Worm (Caenorhabditis elegans): Measurements from ENCODE around the gene srw-3.

srw-3 gene

DNA sequence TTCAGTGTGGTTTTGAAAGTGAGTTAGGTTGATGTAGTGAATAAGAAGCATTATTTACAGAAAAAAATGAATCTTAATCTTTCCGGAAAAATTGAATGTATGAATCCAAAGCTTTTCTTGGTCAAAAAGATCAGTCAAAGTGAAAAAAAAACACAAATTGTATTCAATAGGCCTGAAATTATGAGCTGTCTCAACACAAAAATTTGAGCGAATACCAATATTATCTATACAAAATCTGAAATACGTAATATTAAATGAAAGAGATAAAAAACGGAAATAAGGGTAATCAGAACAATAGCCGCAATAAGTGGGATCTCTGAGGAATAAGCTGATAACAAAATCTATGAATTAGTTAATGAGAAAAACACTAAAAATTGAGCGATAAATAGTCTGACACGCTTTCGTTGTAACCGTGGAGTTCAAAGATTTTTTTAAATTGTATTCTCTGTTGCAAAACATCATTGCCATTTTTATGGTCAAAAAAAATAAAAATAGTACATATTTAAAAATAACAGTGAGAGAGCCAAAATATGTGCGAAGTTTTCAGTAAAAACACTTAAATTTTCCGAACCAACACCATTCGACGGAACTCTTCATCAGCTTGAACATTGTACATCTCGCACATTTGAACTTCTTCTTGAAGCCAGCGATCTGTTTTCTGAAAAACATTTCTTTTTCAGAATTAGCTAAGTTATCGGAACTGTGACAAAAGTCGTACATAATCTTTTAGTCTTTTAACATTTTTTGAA lies 21.3 kb upstream of the srw-3 start, which contains the start of gene sre-11:
TSS of gene sre-11 (minus strand) at position 51 of the 749 bp plus-strand sequence.
- TF ChIP-seq Y56A3A.18 (GFP tag; IDR thresholded peaks at IDR 0.05) = no peak
- TF ChIP-seq T26A5.8 (tag; optimal IDR thresholded peaks at IDR 0.05) = no peak
- no peak for TF ChIP-seq Y67H2A.10 (GFP tag; conservative IDR thresholded peaks at IDR 0.05)
- no peak for TF ChIP-seq athp-1 (tag; optimal IDR thresholded peaks at IDR 0.05)

DNA sequence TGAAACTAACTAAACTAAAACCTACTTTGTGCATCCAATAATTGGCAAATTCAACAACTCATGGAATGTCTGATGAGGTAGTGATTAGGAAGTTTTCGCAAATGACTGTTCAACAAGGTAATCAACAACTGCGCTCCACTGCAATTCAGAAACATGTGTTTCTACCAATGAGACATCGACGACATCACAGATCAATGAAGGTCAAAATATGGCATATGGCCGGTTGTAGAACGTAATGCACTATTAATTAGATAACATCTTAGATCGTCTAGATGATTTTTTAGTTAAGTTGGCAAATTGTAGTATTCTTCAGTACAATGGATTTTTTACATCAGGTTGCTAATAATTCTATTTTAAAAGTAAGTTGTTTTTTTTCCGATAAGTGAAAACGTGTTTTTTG lies 19.2 kb upstream of the srw-3 start, which contains the start of the genes nhr-94 and nhr-152:
TSS of gene nhr-94 (minus strand) at position 147 of the 400 bp plus-strand sequence.
TSS of gene nhr-152 (plus strand) at position 162 of the 400 bp plus-strand sequence.
- TF ChIP-seq rcor-1 (GFP tag; IDR thresholded peaks at IDR 0.05) = no peak
- no peak for TF ChIP-seq rpc-1 (optimal IDR thresholded peaks at IDR 0.05)
- TF ChIP-seq rpc-1 (tag; optimal IDR thresholded peaks at IDR 0.05) = no peak
- TF ChIP-seq hsf-1 (GFP tag; IDR thresholded peaks at IDR 0.05) = no peak
- no peak for TF ChIP-seq attf-6 (GFP tag; IDR thresholded peaks at IDR 0.05)
- no peak for TF ChIP-seq T07F8.4 (tag; optimal IDR thresholded peaks at IDR 0.05)
- TF ChIP-seq egrh-3 (GFP tag; IDR thresholded peaks at IDR 0.05) = no peak
- TF ChIP-seq B0035.1 (tag; optimal IDR thresholded peaks at IDR 0.05) = no peak
- TF ChIP-seq attf-5 (GFP tag; optimal IDR thresholded peaks at IDR 0.05) = no peak
- no peak for TF ChIP-seq ekl-4 (GFP tag; IDR thresholded peaks at IDR 0.05)
- TF ChIP-seq cebp-2 (GFP tag; IDR thresholded peaks at IDR 0.05) = no peak

DNA sequence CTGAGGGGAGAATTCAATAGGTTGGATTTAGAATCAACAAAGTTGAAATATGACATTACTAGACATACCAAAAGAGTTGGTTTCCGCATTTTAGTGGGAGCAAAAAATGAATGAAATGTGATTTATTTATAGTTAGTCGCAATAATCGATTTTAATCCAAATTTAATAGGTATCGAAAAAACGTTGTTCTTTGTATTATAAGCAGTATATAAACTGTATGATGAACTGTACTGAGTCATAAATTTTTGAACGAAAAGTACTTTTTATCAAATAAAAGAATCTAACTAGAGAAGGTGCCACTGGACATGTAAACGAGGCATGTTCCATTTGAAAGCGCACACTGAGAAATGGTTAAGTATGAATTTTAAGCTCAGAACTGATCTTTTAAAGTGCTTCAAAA lies 15.5 kb upstream of the srw-3 start, which contains the start of gene C12D5.9:
TSS of gene C12D5.9 (minus strand) at position 101 of the 400 bp plus-strand sequence.
- TF ChIP-seq athp-1 (tag; optimal IDR thresholded peaks at IDR 0.05) = no peak
- TF ChIP-seq B0035.1 (tag; optimal IDR thresholded peaks at IDR 0.05) = no peak
- no peak for TF ChIP-seq ztf-25 (GFP tag; IDR thresholded peaks at IDR 0.05)
- TF ChIP-seq snpc-1.3 (tag; optimal IDR thresholded peaks at IDR 0.05; ENCODE audit: insufficient read depth) = no peak
- no peak for TF ChIP-seq ZK185.1 (tag; optimal IDR thresholded peaks at IDR 0.05; ENCODE audit: poor library complexity, severe bottlenecking)

DNA sequence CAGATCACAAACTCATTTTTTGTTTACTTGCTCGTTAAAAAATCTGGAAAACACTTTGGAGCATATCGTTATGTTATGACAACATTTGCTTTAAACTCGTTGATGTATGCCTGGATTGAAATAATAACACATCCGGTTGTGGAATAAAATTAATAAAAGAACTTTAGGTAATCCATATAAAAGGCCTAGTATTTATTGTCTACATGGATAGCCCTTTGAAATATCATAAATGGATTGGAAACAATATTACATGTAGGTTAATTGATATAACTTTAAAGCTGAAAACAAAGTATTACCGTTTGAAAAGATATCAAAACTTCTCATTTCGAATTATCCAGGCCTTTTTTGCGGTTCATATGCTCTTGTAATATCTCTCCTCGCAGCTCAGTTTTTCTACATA lies 14.8 kb upstream of the srw-3 start:
- TF ChIP-seq Y53F4B.3 (GFP tag; IDR thresholded peaks at IDR 0.05) = no peak
- no peak for TF ChIP-seq Y79H2A.3 (GFP tag; conservative IDR thresholded peaks at IDR 0.05)
- TF ChIP-seq zfh-2 (GFP tag; conservative IDR thresholded peaks at IDR 0.05) = no peak
- TF ChIP-seq lsl-1 (GFP tag; optimal IDR thresholded peaks at IDR 0.05) = no peak
- TF ChIP-seq ceh-58 (GFP tag; IDR thresholded peaks at IDR 0.05) = no peak
- TF ChIP-seq snpc-4 (GFP tag; optimal IDR thresholded peaks at IDR 0.05) = no peak
- TF ChIP-seq snpc-4 (tag; optimal IDR thresholded peaks at IDR 0.05) = no peak
- TF ChIP-seq nhr-179 (tag; optimal IDR thresholded peaks at IDR 0.05) = no peak
- no peak for TF ChIP-seq nhr-90 (tag; optimal IDR thresholded peaks at IDR 0.05)
- no peak for TF ChIP-seq xnd-1 (tag; optimal IDR thresholded peaks at IDR 0.05)
- TF ChIP-seq Y53G8AR.9 (GFP tag; conservative IDR thresholded peaks at IDR 0.05) = no peak
- TF ChIP-seq ets-4 (GFP tag; optimal IDR thresholded peaks at IDR 0.05) = no peak
- no peak for TF ChIP-seq snpc-3.4 (tag; optimal IDR thresholded peaks at IDR 0.05)
- no peak for TF ChIP-seq hsf-1 (GFP tag; IDR thresholded peaks at IDR 0.05)
- TF ChIP-seq T07F8.4 (tag; optimal IDR thresholded peaks at IDR 0.05) = no peak
- TF ChIP-seq ztf-28 (GFP tag; IDR thresholded peaks at IDR 0.05) = no peak
- no peak for TF ChIP-seq ceh-40 (GFP tag; IDR thresholded peaks at IDR 0.05)
- no peak for TF ChIP-seq snpc-1.1 (tag; optimal IDR thresholded peaks at IDR 0.05; ENCODE audit: insufficient read depth)
- TF ChIP-seq nfya-2 (GFP tag; IDR thresholded peaks at IDR 0.05) = no peak

Measured in whole organism, young adult.